Fruit fly (Drosophila melanogaster) whole organism, embryonic: ENCODE data around the gene CG43902.

Experiments
- Atf3 ChIP-seq: fragments of 200-800 bp; sonication (Bioruptor generic); optimal IDR thresholded peaks from 3 replicates; lab custom pipeline; 2016; ENCODE audit warnings: missing biosample characterization, missing genetic modification characterization
- B-H1 ChIP-seq: fragments of 200-800 bp; sonication (Bioruptor generic); IDR thresholded peaks from 3 replicates; pipeline ENCODE4 v1.3.6; 2022; ENCODE audit warnings: missing biosample characterization, missing genetic modification characterization
- CG10462 ChIP-seq: fragments of 200-800 bp; sonication (Bioruptor generic); optimal IDR thresholded peaks from 2 replicates; lab custom pipeline; 2016; ENCODE audit warnings: missing biosample characterization, missing genetic modification characterization
- CG12104 ChIP-seq: fragments of 200-800 bp; sonication (Bioruptor generic); optimal IDR thresholded peaks from 3 replicates; lab custom pipeline; 2016; ENCODE audit warnings: missing biosample characterization, missing genetic modification characterization
- CG13287 ChIP-seq: fragments of 200-800 bp; sonication (Bioruptor generic); IDR thresholded peaks from 2 replicates; pipeline ENCODE4 v1.3.6; 2022; ENCODE audit warnings: missing biosample characterization, missing genetic modification characterization; ENCODE audit not compliant: partially characterized antibody
- CG14050 ChIP-seq: fragments of 200-800 bp; sonication (Bioruptor generic); IDR thresholded peaks from 3 replicates; pipeline ENCODE4 v1.3.6; 2022; ENCODE audit warnings: missing biosample characterization, missing genetic modification characterization
- CG14667 ChIP-seq: fragments of 200-800 bp; sonication (Bioruptor generic); IDR thresholded peaks from 2 replicates; pipeline ENCODE4 v1.3.6; 2022; ENCODE audit warnings: missing biosample characterization, missing genetic modification characterization
- CG15514 ChIP-seq: fragments of 200-800 bp; sonication (Bioruptor generic); optimal IDR thresholded peaks from 3 replicates; lab custom pipeline; 2017; ENCODE audit warnings: missing biosample characterization, missing genetic modification characterization, mild to moderate bottlenecking, moderate library complexity, missing genetic modification reagents
- CG15601 ChIP-seq: fragments of 200-800 bp; sonication (Bioruptor generic); optimal IDR thresholded peaks from 3 replicates; lab custom pipeline; 2019; ENCODE audit warnings: missing biosample characterization, mild to moderate bottlenecking, missing genetic modification characterization, moderate library complexity
- CG17361 ChIP-seq: fragments of 200-800 bp; sonication (Bioruptor generic); IDR thresholded peaks from 3 replicates; pipeline ENCODE4 v1.3.6; 2022; ENCODE audit warnings: missing biosample characterization, missing genetic modification characterization
- CG2678 ChIP-seq: fragments of 200-800 bp; sonication (Bioruptor generic); optimal IDR thresholded peaks from 3 replicates; lab custom pipeline; 2019; ENCODE audit warnings: missing biosample characterization, mild to moderate bottlenecking, missing genetic modification characterization, moderate library complexity
- CG31224 ChIP-seq: fragments of 200-800 bp; sonication (Bioruptor generic); IDR thresholded peaks from 2 replicates; pipeline ENCODE4 v1.3.6; 2022; ENCODE audit warnings: missing biosample characterization, missing genetic modification characterization
- CG4424 ChIP-seq: fragments of 200-800 bp; sonication (Bioruptor generic); optimal IDR thresholded peaks from 3 replicates; lab custom pipeline; 2016; ENCODE audit warnings: missing biosample characterization, missing genetic modification characterization
- CG4854 ChIP-seq: fragments of 200-800 bp; sonication (Bioruptor generic); optimal IDR thresholded peaks from 2 replicates; lab custom pipeline; 2016; ENCODE audit warnings: missing biosample characterization, missing genetic modification characterization, inconsistent platforms
- CG6765 ChIP-seq: fragments of 200-800 bp; sonication (Bioruptor generic); optimal IDR thresholded peaks from 3 replicates; lab custom pipeline; 2017; ENCODE audit warnings: missing biosample characterization, mild to moderate bottlenecking, missing genetic modification characterization
- CG7987 ChIP-seq: fragments of 200-800 bp; sonication (Bioruptor generic); optimal IDR thresholded peaks from 2 replicates; lab custom pipeline; 2018; ENCODE audit warnings: missing biosample characterization, mild to moderate bottlenecking, missing genetic modification characterization, moderate library complexity
- CG8281 ChIP-seq: fragments of 200-800 bp; sonication (Bioruptor generic); optimal IDR thresholded peaks from 2 replicates; lab custom pipeline; 2018; ENCODE audit warnings: missing biosample characterization, mild to moderate bottlenecking, missing genetic modification characterization, moderate library complexity
- CG8944 ChIP-seq: fragments of 200-800 bp; sonication (Bioruptor generic); optimal IDR thresholded peaks from 3 replicates; lab custom pipeline; 2016; ENCODE audit warnings: missing biosample characterization, missing genetic modification characterization
- Dll ChIP-seq: fragments of 200-800 bp; sonication (Bioruptor generic); IDR thresholded peaks from 4 replicates; pipeline ENCODE4 v1.3.6; 2022; ENCODE audit warnings: missing biosample characterization, missing genetic modification characterization; ENCODE audit not compliant: partially characterized antibody
- HmgZ ChIP-seq: fragments of 200-800 bp; sonication (Bioruptor generic); optimal IDR thresholded peaks from 2 replicates; lab custom pipeline; 2018; ENCODE audit warnings: missing biosample characterization, mild to moderate bottlenecking, missing genetic modification characterization
- Hr51 ChIP-seq, 2 experiments: fragments of 200-800 bp; sonication (Bioruptor generic); optimal IDR thresholded peaks; 2 replicates in 1 of 2; 3 replicates in 1 of 2; lab custom pipeline; 2016 to 2018; ENCODE audit warnings: missing biosample characterization in 2 of 2, missing genetic modification characterization in 2 of 2, mild to moderate bottlenecking in 1 of 2, moderate library complexity in 1 of 2
- Hr78 ChIP-seq, 2 experiments: fragments of 200-800 bp in 1 of 2; fragments of >200 bp in 1 of 2; sonication (Bioruptor generic) in 1 of 2; optimal IDR thresholded peaks; 2 replicates each; lab custom pipeline; 2017 to 2019; ENCODE audit warnings: missing biosample characterization in 2 of 2, missing genetic modification characterization in 2 of 2, mild to moderate bottlenecking in 1 of 2, moderate library complexity in 1 of 2
- Hsf ChIP-seq: fragments of 200-800 bp; sonication (Bioruptor generic); optimal IDR thresholded peaks from 3 replicates; lab custom pipeline; 2016; ENCODE audit warnings: missing biosample characterization, missing genetic modification characterization
- Lhr ChIP-seq: fragments of 200-800 bp; sonication (Bioruptor generic); optimal IDR thresholded peaks from 3 replicates; lab custom pipeline; 2017; ENCODE audit warnings: mild to moderate bottlenecking, missing biosample characterization, missing genetic modification reagents, missing genetic modification characterization
- MESR4 ChIP-seq: fragments of 200-800 bp; sonication (Bioruptor generic); optimal IDR thresholded peaks from 2 replicates; lab custom pipeline; 2018; ENCODE audit warnings: missing biosample characterization, mild to moderate bottlenecking, missing genetic modification characterization, moderate library complexity
- NFAT ChIP-seq: fragments of 200-800 bp; sonication (Bioruptor generic); IDR thresholded peaks from 2 replicates; pipeline ENCODE4 v1.3.6; 2022; ENCODE audit warnings: missing biosample characterization, missing genetic modification characterization
- Oaz ChIP-seq: fragments of 200-800 bp; sonication (Bioruptor generic); IDR thresholded peaks from 2 replicates; pipeline ENCODE4 v1.3.6; 2022; ENCODE audit warnings: missing biosample characterization, missing genetic modification characterization
- Pdp1 ChIP-seq, 2 experiments: fragments of 200-800 bp; sonication (Bioruptor generic); optimal IDR thresholded peaks; 3 replicates each; lab custom pipeline; 2016; ENCODE audit warnings: missing biosample characterization in 2 of 2, missing genetic modification characterization in 2 of 2, mild to moderate bottlenecking in 1 of 2, moderate library complexity in 1 of 2
- Xbp1 ChIP-seq: fragments of 200-800 bp; sonication (Bioruptor generic); optimal IDR thresholded peaks from 3 replicates; lab custom pipeline; 2016; ENCODE audit warnings: missing biosample characterization, mild to moderate bottlenecking, missing genetic modification characterization
- ab ChIP-seq: fragments of 200-800 bp; sonication (Bioruptor generic); optimal IDR thresholded peaks from 2 replicates; lab custom pipeline; 2016; ENCODE audit warnings: missing biosample characterization, missing genetic modification characterization
- caup ChIP-seq: fragments of 200-800 bp; sonication (Bioruptor generic); optimal IDR thresholded peaks from 3 replicates; lab custom pipeline; 2017; ENCODE audit warnings: missing biosample characterization, mild to moderate bottlenecking, missing genetic modification characterization, moderate library complexity; ENCODE audit not compliant: severe bottlenecking
- crol ChIP-seq: fragments of 200-800 bp; sonication (Bioruptor generic); IDR thresholded peaks from 2 replicates; pipeline ENCODE4 v1.3.6; 2022; ENCODE audit warnings: missing biosample characterization, missing genetic modification characterization
- dysf ChIP-seq: fragments of 200-800 bp; sonication (Bioruptor generic); IDR thresholded peaks from 3 replicates; pipeline ENCODE4 v1.3.6; 2022; ENCODE audit warnings: missing biosample characterization, missing genetic modification characterization
- gcm ChIP-seq: fragments of 200-800 bp; sonication (Bioruptor generic); optimal IDR thresholded peaks from 2 replicates; lab custom pipeline; 2019; ENCODE audit warnings: missing biosample characterization, mild to moderate bottlenecking, missing genetic modification characterization, moderate library complexity
- gfzf ChIP-seq: fragments of 200-800 bp; sonication (Bioruptor generic); optimal IDR thresholded peaks from 2 replicates; lab custom pipeline; 2016; ENCODE audit warnings: missing biosample characterization, mild to moderate bottlenecking, missing genetic modification characterization, moderate library complexity
- gt ChIP-seq: fragments of 200-800 bp; sonication (Bioruptor generic); IDR thresholded peaks from 2 replicates; pipeline ENCODE4 v1.3.6; 2022; ENCODE audit warnings: missing biosample characterization, missing genetic modification characterization
- insv ChIP-seq, 2 experiments: fragments of 200-800 bp; sonication (Bioruptor generic); optimal IDR thresholded peaks; 3 replicates each; lab custom pipeline; 2016 to 2018; ENCODE audit warnings: missing biosample characterization in 2 of 2, missing genetic modification characterization in 2 of 2
- jigr1 ChIP-seq: fragments of 200-800 bp; sonication (Bioruptor generic); IDR thresholded peaks from 3 replicates; pipeline ENCODE4 v1.3.6; 2022; ENCODE audit warnings: missing biosample characterization, missing genetic modification characterization
- mirr ChIP-seq: fragments of 200-800 bp; sonication (Bioruptor generic); optimal IDR thresholded peaks from 3 replicates; lab custom pipeline; 2018; ENCODE audit warnings: missing biosample characterization, mild to moderate bottlenecking, missing genetic modification characterization
- nau ChIP-seq: fragments of 200-800 bp; sonication (Bioruptor generic); optimal IDR thresholded peaks from 3 replicates; lab custom pipeline; 2017; ENCODE audit warnings: missing biosample characterization, mild to moderate bottlenecking, missing genetic modification characterization, missing genetic modification reagents
- org-1 ChIP-seq: fragments of 200-800 bp; sonication (Bioruptor generic); optimal IDR thresholded peaks from 2 replicates; lab custom pipeline; 2017; ENCODE audit warnings: missing biosample characterization, missing genetic modification characterization
- pzg ChIP-seq: fragments of 200-800 bp; sonication (Bioruptor generic); optimal IDR thresholded peaks from 3 replicates; lab custom pipeline; 2018; ENCODE audit warnings: missing biosample characterization, mild to moderate bottlenecking, missing genetic modification characterization, moderate library complexity
- row ChIP-seq: fragments of 200-800 bp; sonication (Bioruptor generic); IDR thresholded peaks from 3 replicates; pipeline ENCODE4 v1.3.6; 2022; ENCODE audit warnings: missing biosample characterization, missing genetic modification characterization
- sc ChIP-seq, 3 experiments: fragments of >200 bp in 2 of 3; fragments of 200-800 bp in 1 of 3; sonication (Bioruptor generic) in 1 of 3; optimal IDR thresholded peaks; 2 replicates in 2 of 3; 3 replicates in 1 of 3; lab custom pipeline; 2017; ENCODE audit warnings: mild to moderate bottlenecking in 1 of 3, missing biosample characterization in 1 of 3, missing genetic modification characterization in 1 of 3, missing genetic modification reagents in 1 of 3
- shn ChIP-seq: fragments of 200-800 bp; sonication (Bioruptor generic); optimal IDR thresholded peaks from 3 replicates; lab custom pipeline; 2016; ENCODE audit warnings: missing biosample characterization, missing genetic modification characterization
- sim ChIP-seq: fragments of 200-800 bp; sonication (Bioruptor generic); IDR thresholded peaks from 2 replicates; pipeline ENCODE4 v1.3.6; 2022; ENCODE audit warnings: missing biosample characterization, missing genetic modification characterization
- sob ChIP-seq: fragments of 200-800 bp; sonication (Bioruptor generic); IDR thresholded peaks from 2 replicates; pipeline ENCODE4 v1.3.6; 2022; ENCODE audit warnings: missing biosample characterization, missing genetic modification characterization
- sr ChIP-seq: fragments of 200-800 bp; sonication (Bioruptor generic); IDR thresholded peaks from 3 replicates; pipeline ENCODE4 v1.3.6; 2022; ENCODE audit warnings: missing biosample characterization, missing genetic modification characterization
- toy ChIP-seq: fragments of 200-800 bp; sonication (Bioruptor generic); IDR thresholded peaks from 2 replicates; pipeline ENCODE4 v1.3.6; 2022; ENCODE audit warnings: missing biosample characterization, missing genetic modification characterization

Gene CG43902

dm6 chrX:10212687-10213329, 54.6 kb downstream of the CG43902 start, which contains the start of gene ATPsyndelta (continued):
- TF ChIP-seq Hr51 (GFP tag; optimal IDR thresholded peaks at IDR 0.05; lab: Kevin White, UChicago) (no peak), CG4854 (no peak), insv (GFP tag; optimal IDR thresholded peaks at IDR 0.05; lab: Kevin White, UChicago) (no peak), gt (no peak), gfzf (peak; percentile 48), CG31224 (GFP tag; lab: Robert Waterston, UW) (no peak), ab (no peak), B-H1 (no peak), Hsf (GFP tag; lab: Kevin White, UChicago) (no peak), Hr78 (GFP tag; optimal IDR thresholded peaks at IDR 0.05; lab: Kevin White, UChicago) (no peak), row (GFP tag; lab: Robert Waterston, UW) (peak; percentile 25; the same call in 1 of the 3 replicates), Pdp1 (GFP tag; optimal IDR thresholded peaks at IDR 0.05; lab: Kevin White, UChicago) (peak in 1 of 2 experiments; percentile 93), crol (no peak), CG14050 (GFP tag; lab: Robert Waterston, UW) (no peak), sc (optimal IDR thresholded peaks at IDR 0.05; lab: Kevin White, UChicago) (no peak), sc (GFP tag; optimal IDR thresholded peaks at IDR 0.05; lab: Kevin White, UChicago) (no peak), NFAT (no peak), CG14667 (no peak), CG6765 (GFP tag; lab: Kevin White, UChicago) (no peak), mirr (GFP tag; lab: Kevin White, UChicago) (no peak), Lhr (no peak), CG7987 (GFP tag; lab: Kevin White, UChicago) (no peak), CG10462 (GFP tag; lab: Kevin White, UChicago) (no peak), jigr1 (GFP tag; lab: Robert Waterston, UW) (no peak), Oaz (no peak), gcm (GFP tag; lab: Kevin White, UChicago) (no peak), CG15601 (tag; lab: Kevin White, UChicago) (no peak), CG8281 (no peak), sob (GFP tag; lab: Robert Waterston, UW) (no peak), org-1 (GFP tag; lab: Kevin White, UChicago) (no peak), shn (GFP tag; lab: Kevin White, UChicago) (no peak), CG17361 (no peak), Xbp1 (GFP tag; lab: Kevin White, UChicago) (no peak), CG13287 (peak; percentile 54), HmgZ (tag; lab: Kevin White, UChicago) (no peak), MESR4 (peak; percentile 63), sim (GFP tag; lab: Robert Waterston, UW) (no peak), CG4424 (no peak), dysf (GFP tag; lab: Robert Waterston, UW) (no peak), CG8944 (GFP tag; lab: Kevin White, UChicago) (no peak), pzg (GFP tag; lab: Kevin White, UChicago) (peak; percentile 17), nau (GFP tag; lab: Kevin White, UChicago) (no peak), Atf3 (GFP tag; lab: Kevin White, UChicago) (no peak), Dll (GFP tag; lab: Robert Waterston, UW) (peak; percentile 65; the same call in 3 of the 4 replicates), CG15514 (GFP tag; lab: Kevin White, UChicago) (no peak), CG2678 (tag; lab: Kevin White, UChicago) (no peak), sr (GFP tag; lab: Robert Waterston, UW) (no peak), toy (GFP tag; lab: Robert Waterston, UW) (no peak), caup (GFP tag; lab: Kevin White, UChicago) (no peak), CG12104 (GFP tag; lab: Kevin White, UChicago) (no peak)
